Fruit fly (Drosophila melanogaster): ENCODE data around the gene PolE1.

dm6 chr3R:23323639-23324350 lies 24.1 kb upstream of the PolE1 start:
- TF ChIP-seq CG6854 (GFP tag; optimal IDR thresholded peaks at IDR 0.05) (no peak), vfl (GFP tag; optimal IDR thresholded peaks at IDR 0.05) (no peak)
